Worm (Caenorhabditis elegans) whole organism, early embryonic: ENCODE measurements around the gene C32C4.3.

Experiments
- B0310.2 ChIP-seq: sonication (generic microtip); optimal IDR thresholded peaks from 2 replicates; lab custom pipeline; 2016; ENCODE audit warnings: mild to moderate bottlenecking, missing genetic modification characterization, missing compliant biosample characterization
- F13C5.2 ChIP-seq: sonication (generic microtip); optimal IDR thresholded peaks from 2 replicates; lab custom pipeline; 2017; ENCODE audit warnings: mild to moderate bottlenecking, missing genetic modification characterization, inconsistent platforms, missing compliant biosample characterization
- aly-1 ChIP-seq: sonication (generic microtip); optimal IDR thresholded peaks from 2 replicates; lab custom pipeline; 2016; ENCODE audit warnings: missing genetic modification characterization, missing compliant biosample characterization
- ama-1 ChIP-seq: fragments of 150-350 bp; optimal IDR thresholded peaks from 2 replicates; lab custom pipeline; 2014
- ceh-13 ChIP-seq: fragments of 200-800 bp; sonication (Bioruptor generic); optimal IDR thresholded peaks from 2 replicates; lab custom pipeline; 2018; ENCODE audit warnings: mild to moderate bottlenecking, missing genetic modification characterization, missing compliant biosample characterization
- ceh-36 ChIP-seq: sonication (generic microtip); optimal IDR thresholded peaks from 2 replicates; lab custom pipeline; 2016; ENCODE audit warnings: missing genetic modification characterization, inconsistent platforms, missing compliant biosample characterization
- ets-7 ChIP-seq: sonication (generic microtip); optimal IDR thresholded peaks from 2 replicates; lab custom pipeline; 2016; ENCODE audit warnings: missing genotype, missing genetic modification characterization, missing compliant biosample characterization
- flt-1 ChIP-seq: fragments of 200-800 bp; sonication (Bioruptor generic); IDR thresholded peaks from 2 replicates; pipeline ENCODE4 v1.3.6; 2022; ENCODE audit warnings: missing genetic modification characterization, missing compliant biosample characterization
- hmbx-1 ChIP-seq: sonication (generic microtip); optimal IDR thresholded peaks from 2 replicates; lab custom pipeline; 2016; ENCODE audit warnings: mild to moderate bottlenecking, missing genetic modification characterization, missing compliant biosample characterization
- hmg-4 ChIP-seq: fragments of 200-800 bp; sonication (Bioruptor generic); optimal IDR thresholded peaks from 2 replicates; lab custom pipeline; 2018; ENCODE audit warnings: mild to moderate bottlenecking, missing genetic modification characterization, missing compliant biosample characterization
- hnd-1 ChIP-seq: sonication (generic microtip); optimal IDR thresholded peaks from 2 replicates; lab custom pipeline; 2016; ENCODE audit warnings: missing genetic modification characterization, missing compliant biosample characterization
- pes-1 ChIP-seq: fragments of 200-800 bp; sonication (Bioruptor generic); IDR thresholded peaks from 2 replicates; pipeline ENCODE4 v1.3.6; 2022; ENCODE audit warnings: missing genetic modification reagents, missing genetic modification characterization, missing compliant biosample characterization
- sea-1 ChIP-seq: fragments of 200-800 bp; sonication (Bioruptor generic); conservative IDR thresholded peaks from 2 replicates; pipeline ENCODE4 v1.3.6; 2022; ENCODE audit warnings: missing genetic modification characterization, missing compliant biosample characterization
- tbx-11 ChIP-seq: fragments of 200-800 bp; sonication (Bioruptor generic); IDR thresholded peaks from 2 replicates; pipeline ENCODE4 v1.3.6; 2022; ENCODE audit warnings: missing genetic modification characterization, missing compliant biosample characterization
- tbx-37 ChIP-seq: fragments of 200-800 bp; sonication (Bioruptor generic); conservative IDR thresholded peaks from 2 replicates; pipeline ENCODE4 v1.3.6; 2022; ENCODE audit warnings: missing genetic modification reagents, missing genetic modification characterization, missing compliant biosample characterization
- tra-4 ChIP-seq: sonication (generic microtip); optimal IDR thresholded peaks from 2 replicates; lab custom pipeline; 2017; ENCODE audit warnings: missing genetic modification characterization, missing compliant biosample characterization

The C32C4.3 gene

ce11 chrV:10602051-10602937 is 44.6 kb downstream of the C32C4.3 start, which contains the start of gene H27A22.1:
TSS of gene H27A22.1 (plus strand) at chrV:10602555.
- TF ChIP-seq tra-4 (tag; lab: Kevin White, UChicago) (no peak), pes-1 (GFP tag; lab: Robert Waterston, UW) (no peak), ets-7 (tag; lab: Kevin White, UChicago) (no peak), aly-1 (tag; lab: Kevin White, UChicago) (no peak), B0310.2 (tag; lab: Kevin White, UChicago) (no peak), hmg-4 (no peak), tbx-37 (GFP tag; lab: Robert Waterston, UW) (no peak), tbx-11 (GFP tag; lab: Robert Waterston, UW) (no peak), hmbx-1 (tag; lab: Kevin White, UChicago) (no peak), flt-1 (GFP tag; lab: Robert Waterston, UW) (no peak)

ce11 chrV:10598670-10599154 is 48.2 kb downstream of the C32C4.3 start, which contains the start of gene scpl-4:
TSS of gene scpl-4 (plus strand) at chrV:10599104.
- TF ChIP-seq F13C5.2 (no peak), ceh-36 (tag; lab: Kevin White, UChicago) (no peak)

ce11 chrV:10597234-10597633 is 49.7 kb downstream of the C32C4.3 start, which contains the start of gene T21C9.13:
TSS of gene T21C9.13 (plus strand) at chrV:10597266.
- TF ChIP-seq ceh-13 (GFP tag; lab: Kevin White, UChicago) (no peak), B0310.2 (tag; lab: Kevin White, UChicago) (no peak), hnd-1 (tag; lab: Kevin White, UChicago) (no peak), ceh-36 (tag; lab: Kevin White, UChicago) (no peak), pes-1 (GFP tag; lab: Robert Waterston, UW) (no peak), tbx-37 (GFP tag; lab: Robert Waterston, UW) (no peak), hmg-4 (no peak), sea-1 (GFP tag; lab: Robert Waterston, UW) (no peak), ama-1 (lab: Kevin White, UChicago) (no peak)
